Worm (Caenorhabditis elegans) whole organism, young adult: ENCODE results near the gene W03B1.9.
A peak's percentile ranks its signal among the peaks of the same experiment; 100 is the strongest.

Experiments
- B0336.3 ChIP-seq: fragments of 200-800 bp; sonication (Bioruptor generic); IDR thresholded peaks from 2 replicates; pipeline ENCODE4 v1.3.6; 2022; ENCODE audit warnings: missing genetic modification characterization, missing compliant biosample characterization
- C06A6.2 ChIP-seq: fragments of 200-800 bp; sonication (Bioruptor generic); conservative IDR thresholded peaks from 2 replicates; pipeline ENCODE4 v1.3.6; 2022; ENCODE audit warnings: missing genetic modification characterization, missing compliant biosample characterization
- C17E4.6 ChIP-seq: fragments of 200-800 bp; sonication (Bioruptor generic); IDR thresholded peaks from 2 replicates; pipeline ENCODE4 v1.3.6; 2022; ENCODE audit warnings: missing genetic modification reagents, missing genetic modification characterization, missing compliant biosample characterization
- F39B2.1 ChIP-seq: fragments of 200-800 bp; sonication (Bioruptor generic); IDR thresholded peaks from 2 replicates; pipeline ENCODE4 v1.3.6; 2022; ENCODE audit warnings: missing genetic modification reagents, missing genetic modification characterization, missing compliant biosample characterization
- F52B5.7 ChIP-seq: sonication (generic microtip); optimal IDR thresholded peaks from 2 replicates; lab custom pipeline; 2016; ENCODE audit warnings: mild to moderate bottlenecking, missing genetic modification characterization, missing compliant biosample characterization
- K11D2.4 ChIP-seq: fragments of 200-800 bp; sonication (Bioruptor generic); IDR thresholded peaks from 2 replicates; pipeline ENCODE4 v1.3.6; 2022; ENCODE audit warnings: missing genetic modification reagents, missing genetic modification characterization, missing compliant biosample characterization
- K12H6.12 ChIP-seq: fragments of 200-800 bp; sonication (Bioruptor generic); optimal IDR thresholded peaks from 2 replicates; lab custom pipeline; 2018; ENCODE audit warnings: mild to moderate bottlenecking, missing genetic modification characterization, missing compliant biosample characterization
- Y53G8AR.9 ChIP-seq: fragments of 200-800 bp; sonication (Bioruptor generic); conservative IDR thresholded peaks from 2 replicates; pipeline ENCODE4 v1.3.6; 2022; ENCODE audit warnings: missing genetic modification reagents, missing genetic modification characterization, missing compliant biosample characterization
- Y67H2A.10 ChIP-seq: fragments of 200-800 bp; sonication (Bioruptor generic); conservative IDR thresholded peaks from 2 replicates; pipeline ENCODE4 v1.3.6; 2022; ENCODE audit warnings: missing genetic modification reagents, missing genetic modification characterization, missing compliant biosample characterization
- ama-1 ChIP-seq, 3 experiments: fragments of 150-350 bp in 1 of 3; sonication (generic microtip) in 2 of 3; optimal IDR thresholded peaks; 2 replicates each; lab custom pipeline; 2014 to 2018; ENCODE audit warnings: missing biosample characterization in 2 of 3, missing genetic modification characterization in 2 of 3, missing genetic modification reagents in 2 of 3
- aptf-2 ChIP-seq: fragments of 200-800 bp; sonication (Bioruptor generic); conservative IDR thresholded peaks from 2 replicates; pipeline ENCODE4 v1.3.6; 2022; ENCODE audit warnings: missing genetic modification reagents, missing genetic modification characterization, missing compliant biosample characterization
- bed-2 ChIP-seq: fragments of 200-800 bp; sonication (Bioruptor generic); IDR thresholded peaks from 2 replicates; pipeline ENCODE4 v1.3.6; 2022; ENCODE audit warnings: missing genetic modification reagents, missing genetic modification characterization, missing compliant biosample characterization
- die-1 ChIP-seq: sonication (generic microtip); optimal IDR thresholded peaks from 2 replicates; lab custom pipeline; 2016; ENCODE audit warnings: missing genotype, mild to moderate bottlenecking, missing genetic modification characterization, missing compliant biosample characterization
- dox-1 ChIP-seq: fragments of 200-800 bp; sonication (Bioruptor generic); IDR thresholded peaks from 2 replicates; pipeline ENCODE4 v1.3.6; 2022; ENCODE audit warnings: missing genetic modification reagents, missing genetic modification characterization, missing compliant biosample characterization
- egl-44 ChIP-seq: fragments of 200-800 bp; sonication (Bioruptor generic); IDR thresholded peaks from 2 replicates; pipeline ENCODE4 v1.3.6; 2022; ENCODE audit warnings: missing genetic modification reagents, missing genetic modification characterization, missing compliant biosample characterization
- him-1 ChIP-seq: sonication (generic microtip); optimal IDR thresholded peaks from 2 replicates; lab custom pipeline; 2016; ENCODE audit warnings: missing genotype, missing genetic modification reagents, missing genetic modification characterization, missing compliant biosample characterization
- hlh-12 ChIP-seq: sonication (generic microtip); optimal IDR thresholded peaks from 2 replicates; lab custom pipeline; 2016; ENCODE audit warnings: missing genetic modification characterization, missing compliant biosample characterization
- hmg-1.2 ChIP-seq: fragments of 200-800 bp; sonication (Bioruptor generic); IDR thresholded peaks from 2 replicates; pipeline ENCODE4 v1.3.6; 2022; ENCODE audit warnings: missing genetic modification reagents, missing genetic modification characterization, missing compliant biosample characterization
- hmg-20 ChIP-seq: fragments of 200-800 bp; sonication (Bioruptor generic); IDR thresholded peaks from 2 replicates; pipeline ENCODE4 v1.3.6; 2022; ENCODE audit warnings: missing genetic modification reagents, missing genetic modification characterization, missing compliant biosample characterization
- hrde-1 ChIP-seq: sonication (generic microtip); optimal IDR thresholded peaks from 2 replicates; lab custom pipeline; 2016; ENCODE audit warnings: missing genetic modification characterization, mild to moderate bottlenecking, missing compliant biosample characterization, moderate library complexity, missing genotype, missing genetic modification reagents, borderline replicate concordance
- lag-1 ChIP-seq: fragments of 200-800 bp; sonication (Bioruptor generic); IDR thresholded peaks from 2 replicates; pipeline ENCODE4 v1.3.6; 2022; ENCODE audit warnings: missing genetic modification reagents, missing genetic modification characterization, missing compliant biosample characterization
- madf-3 ChIP-seq: fragments of 200-800 bp; sonication (Bioruptor generic); IDR thresholded peaks from 2 replicates; pipeline ENCODE4 v1.3.6; 2022; ENCODE audit warnings: missing genetic modification reagents, missing genetic modification characterization, missing compliant biosample characterization
- madf-6 ChIP-seq: fragments of 200-800 bp; sonication (Bioruptor generic); IDR thresholded peaks from 2 replicates; pipeline ENCODE4 v1.3.6; 2022; ENCODE audit warnings: missing genetic modification reagents, missing genetic modification characterization, missing compliant biosample characterization
- mcd-1 ChIP-seq: fragments of 200-800 bp; sonication (Bioruptor generic); IDR thresholded peaks from 2 replicates; pipeline ENCODE4 v1.3.6; 2022; ENCODE audit warnings: missing genetic modification reagents, missing genetic modification characterization, missing compliant biosample characterization
- mel-28 ChIP-seq: sonication (generic microtip); optimal IDR thresholded peaks from 2 replicates; lab custom pipeline; 2016; ENCODE audit warnings: borderline replicate concordance, mild to moderate bottlenecking, missing genetic modification characterization, missing compliant biosample characterization
- nfya-1 ChIP-seq: sonication (generic microtip); optimal IDR thresholded peaks from 2 replicates; lab custom pipeline; 2017; ENCODE audit warnings: antibody characterized with exemption, missing compliant biosample characterization, missing genetic modification characterization, borderline replicate concordance; ENCODE audit not compliant: insufficient read depth
- nhr-80 ChIP-seq: sonication (generic microtip); optimal IDR thresholded peaks from 2 replicates; lab custom pipeline; 2016; ENCODE audit warnings: missing genetic modification characterization, missing compliant biosample characterization
- pbrm-1 ChIP-seq: fragments of 200-800 bp; sonication (Bioruptor generic); IDR thresholded peaks from 2 replicates; pipeline ENCODE4 v1.3.6; 2022; ENCODE audit warnings: missing genetic modification reagents, missing genetic modification characterization, missing compliant biosample characterization
- rcor-1 ChIP-seq: fragments of 200-800 bp; sonication (Bioruptor generic); IDR thresholded peaks from 2 replicates; pipeline ENCODE4 v1.3.6; 2022; ENCODE audit warnings: missing genetic modification reagents, missing genetic modification characterization, missing compliant biosample characterization
- rpc-1 ChIP-seq, 2 experiments: fragments of 150-350 bp in 1 of 2; sonication (generic microtip) in 1 of 2; optimal IDR thresholded peaks; 2 replicates each; lab custom pipeline; 2014 to 2018; ENCODE audit warnings: missing biosample characterization in 1 of 2, missing genetic modification characterization in 1 of 2, missing genetic modification reagents in 1 of 2, missing genotype in 1 of 2
- snpc-1.1 ChIP-seq: sonication (generic microtip); optimal IDR thresholded peaks from 2 replicates; lab custom pipeline; 2017; ENCODE audit warnings: missing genetic modification characterization, mild to moderate bottlenecking, missing compliant biosample characterization, antibody characterized with exemption, moderate library complexity, missing genotype, missing genetic modification reagents; ENCODE audit not compliant: insufficient read depth
- snpc-1.3 ChIP-seq: sonication (generic microtip); optimal IDR thresholded peaks from 2 replicates; lab custom pipeline; 2017; ENCODE audit warnings: missing genetic modification characterization, mild to moderate bottlenecking, missing compliant biosample characterization, antibody characterized with exemption, moderate library complexity, missing genotype, missing genetic modification reagents; ENCODE audit not compliant: insufficient read depth
- snpc-3.4 ChIP-seq: sonication (generic microtip); optimal IDR thresholded peaks from 2 replicates; lab custom pipeline; 2017; ENCODE audit warnings: missing genetic modification characterization, mild to moderate bottlenecking, missing compliant biosample characterization, antibody characterized with exemption, moderate library complexity, missing genotype, missing genetic modification reagents
- tbx-9 ChIP-seq: sonication (generic microtip); optimal IDR thresholded peaks from 2 replicates; lab custom pipeline; 2016; ENCODE audit warnings: borderline replicate concordance, missing genetic modification characterization, inconsistent platforms, missing compliant biosample characterization
- unc-130 ChIP-seq: sonication (generic microtip); optimal IDR thresholded peaks from 2 replicates; lab custom pipeline; 2016; ENCODE audit warnings: missing genetic modification reagents, missing genetic modification characterization, missing compliant biosample characterization
- xnd-1 ChIP-seq: sonication (generic microtip); optimal IDR thresholded peaks from 2 replicates; lab custom pipeline; 2016; ENCODE audit warnings: missing genotype, missing genetic modification reagents, missing genetic modification characterization, missing compliant biosample characterization
- ztf-18 ChIP-seq: sonication (generic microtip); optimal IDR thresholded peaks from 2 replicates; lab custom pipeline; 2016; ENCODE audit warnings: missing genotype, mild to moderate bottlenecking, missing genetic modification characterization, missing compliant biosample characterization
- ztf-3 ChIP-seq: fragments of 200-800 bp; sonication (Bioruptor generic); optimal IDR thresholded peaks from 2 replicates; lab custom pipeline; 2018; ENCODE audit warnings: mild to moderate bottlenecking, missing genetic modification characterization, missing compliant biosample characterization

Gene W03B1.9

ce11 chrIV:4347578-4348003, 9.2 kb downstream of the W03B1.9 start (continued):
- TF ChIP-seq die-1: peak; percentile 60
- peak; percentile 21 for TF ChIP-seq F52B5.7 (tag; lab: Kevin White, UChicago)
- peak; percentile 90 for TF ChIP-seq mcd-1 (GFP tag; lab: Robert Waterston, UW)
- peak; percentile 71 for TF ChIP-seq B0336.3 (GFP tag; lab: Robert Waterston, UW)
- TF ChIP-seq rcor-1 (GFP tag; lab: Robert Waterston, UW): peak; percentile 60
- TF ChIP-seq C17E4.6 (GFP tag; lab: Robert Waterston, UW): peak; percentile 76
- TF ChIP-seq ztf-18 (tag; lab: Kevin White, UChicago): peak; percentile 78
- no peak for TF ChIP-seq aptf-2 (GFP tag; lab: Robert Waterston, UW)
- TF ChIP-seq snpc-1.3 (tag; lab: Kevin White, UChicago): no peak
- TF ChIP-seq egl-44 (GFP tag; lab: Robert Waterston, UW): no peak
- no peak for TF ChIP-seq nfya-1
- peak; percentile 93 for TF ChIP-seq dox-1 (GFP tag; lab: Robert Waterston, UW)
- TF ChIP-seq Y53G8AR.9 (GFP tag; lab: Robert Waterston, UW): peak; percentile 85
- TF ChIP-seq hmg-1.2 (GFP tag; lab: Robert Waterston, UW): peak; percentile 61
- TF ChIP-seq hmg-20 (GFP tag; lab: Robert Waterston, UW): peak; percentile 29; the same call in 1 of the 2 replicates
- TF ChIP-seq him-1: peak; percentile 80
- peak; percentile 77 for TF ChIP-seq snpc-3.4 (tag; lab: Kevin White, UChicago)
- peak; percentile 71 for TF ChIP-seq madf-3 (GFP tag; lab: Robert Waterston, UW)
- TF ChIP-seq bed-2 (GFP tag; lab: Robert Waterston, UW): no peak
- no peak for TF ChIP-seq rpc-1 (optimal IDR thresholded peaks at IDR 0.05; lab: Kevin White, UChicago)
- TF ChIP-seq rpc-1 (tag; optimal IDR thresholded peaks at IDR 0.05; lab: Kevin White, UChicago): peak; percentile 11
- peak; percentile 95 for TF ChIP-seq snpc-1.1 (tag; lab: Kevin White, UChicago)
- TF ChIP-seq, all 124 proteins: peak for 45

DNA sequence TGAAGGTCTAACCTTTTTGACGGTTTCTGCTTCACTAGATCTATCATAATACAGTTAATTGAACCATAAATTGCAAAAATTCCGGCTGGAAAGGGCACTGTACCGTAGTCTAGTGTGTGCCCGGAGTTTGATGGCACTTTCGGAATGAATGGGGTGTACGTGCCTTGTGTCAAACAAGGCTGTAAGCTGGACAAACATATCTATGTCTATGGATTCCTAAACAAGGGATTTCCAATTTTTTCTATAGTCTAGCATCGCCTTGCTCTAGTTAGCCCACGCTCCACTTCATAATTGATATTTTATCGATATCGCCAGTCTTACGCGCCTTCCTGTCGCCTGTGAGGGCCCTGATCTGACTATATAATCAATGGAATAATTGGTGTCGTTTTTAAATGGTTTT, 10.3 kb downstream of the W03B1.9 start, which contains the start of gene oac-52:
Gene oac-52 (minus strand): TSS at position 101 of the 400 bp plus-strand sequence.
- TF ChIP-seq lag-1 (GFP tag; lab: Robert Waterston, UW) (no peak), nhr-80 (no peak), hmg-20 (GFP tag; lab: Robert Waterston, UW) (no peak), him-1 (no peak), K12H6.12 (tag; lab: Kevin White, UChicago) (no peak), mel-28 (tag; lab: Kevin White, UChicago) (no peak), C06A6.2 (no peak)
- TF ChIP-seq, all 124 proteins: peak for 0

DNA sequence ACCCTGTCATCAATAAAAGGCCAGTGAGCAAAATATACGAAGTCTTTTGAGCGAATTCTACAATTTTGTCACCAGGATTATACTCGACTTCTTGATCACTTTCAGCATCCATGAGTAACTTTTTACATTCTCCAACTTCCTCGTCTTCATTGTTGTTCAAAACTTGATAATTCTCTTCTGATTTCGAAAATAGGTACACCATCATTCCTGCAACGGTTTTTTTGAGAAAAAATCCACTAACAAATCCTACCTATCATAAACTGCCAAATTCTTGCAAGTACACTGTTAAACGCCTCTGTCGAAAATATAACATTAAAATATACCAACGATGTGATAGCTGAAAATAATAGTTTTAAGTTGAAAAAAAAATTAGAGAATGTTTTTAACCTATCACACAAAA, 12.0 kb downstream of the W03B1.9 start:
- TF ChIP-seq K11D2.4 (GFP tag; lab: Robert Waterston, UW) (no peak), B0336.3 (GFP tag; lab: Robert Waterston, UW) (no peak), unc-130 (GFP tag; lab: Kevin White, UChicago) (no peak), hrde-1 (tag; lab: Kevin White, UChicago) (no peak), hlh-12 (tag; lab: Kevin White, UChicago) (no peak), tbx-9 (tag; lab: Kevin White, UChicago) (no peak), Y67H2A.10 (GFP tag; lab: Robert Waterston, UW) (no peak), ztf-3 (GFP tag; lab: Kevin White, UChicago) (no peak), egl-44 (GFP tag; lab: Robert Waterston, UW) (no peak), pbrm-1 (GFP tag; lab: Robert Waterston, UW) (no peak), ama-1 (optimal IDR thresholded peaks at IDR 0.05; lab: Kevin White, UChicago) (no peak), ama-1 (GFP tag; optimal IDR thresholded peaks at IDR 0.05; lab: Kevin White, UChicago) (no peak), ztf-18 (tag; lab: Kevin White, UChicago) (no peak), nfya-1 (no peak), madf-6 (GFP tag; lab: Robert Waterston, UW) (no peak), xnd-1 (no peak), C17E4.6 (GFP tag; lab: Robert Waterston, UW) (no peak), F39B2.1 (GFP tag; lab: Robert Waterston, UW) (no peak), madf-3 (GFP tag; lab: Robert Waterston, UW) (no peak)
